Worm (Caenorhabditis elegans): ENCODE data around the gene lsm-3.

DNA sequence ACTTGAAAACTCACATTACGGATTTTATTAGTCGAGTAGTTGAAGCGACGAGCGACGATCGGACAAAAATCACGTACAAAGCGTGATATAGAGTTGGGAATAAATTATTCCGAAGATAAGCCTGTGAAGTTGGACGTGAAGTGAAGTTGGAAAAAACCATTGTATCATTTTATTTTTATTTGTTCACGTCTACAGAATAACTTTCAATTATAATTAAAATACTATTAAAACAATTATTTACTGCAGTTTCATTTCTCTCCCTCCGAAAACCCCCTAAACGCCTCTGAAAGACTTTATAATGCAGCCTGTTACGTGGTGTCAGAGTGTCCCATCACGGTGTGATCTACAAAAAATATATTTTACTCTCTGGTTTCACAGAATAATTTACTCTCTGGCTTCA is 26.9 kb upstream of the lsm-3 start, which contains the start of gene Y62E10A.3:
- TF ChIP-seq ceh-18 (tag; optimal IDR thresholded peaks at IDR 0.05) (no peak), sox-2 (GFP tag; IDR thresholded peaks at IDR 0.05) (no peak), hlh-15 (tag; optimal IDR thresholded peaks at IDR 0.05) (no peak), madf-2 (tag; optimal IDR thresholded peaks at IDR 0.05) (no peak), pqm-1 (tag; optimal IDR thresholded peaks at IDR 0.05) (no peak), nhr-11 (tag; optimal IDR thresholded peaks at IDR 0.05) (no peak), hlh-30 (tag; optimal IDR thresholded peaks at IDR 0.05; ENCODE audit: insufficient read depth) (no peak), unc-42 (tag; optimal IDR thresholded peaks at IDR 0.05) (no peak), sox-4 (tag; optimal IDR thresholded peaks at IDR 0.05) (no peak), mec-3 (tag; optimal IDR thresholded peaks at IDR 0.05; ENCODE audit: borderline replicate concordance) (no peak)

All from whole organism, late embryonic.